Fruit fly (Drosophila melanogaster): ENCODE measurements around the gene CG45487.

- TF ChIP-seq psq (optimal IDR thresholded peaks at IDR 0.05): no peak
- no peak for TF ChIP-seq h (optimal IDR thresholded peaks at IDR 0.05)
- TF ChIP-seq Myc (optimal IDR thresholded peaks at IDR 0.05): no peak
- TF ChIP-seq ttk (optimal IDR thresholded peaks at IDR 0.05): no peak
- TF ChIP-seq insv (optimal IDR thresholded peaks at IDR 0.05): no peak
Measured at dm6 chrX:19889128-19889756, 25.8 kb downstream of the CG45487 start.

Measured in Kc167 (cell line).